Worm (Caenorhabditis elegans) whole organism, early embryonic: ENCODE data around the gene gmap-2.
A peak's percentile ranks its signal among the peaks of the same experiment; 100 is the strongest.

Experiments used
- B0310.2 ChIP-seq: sonication (generic microtip); optimal IDR thresholded peaks from 2 replicates; lab custom pipeline; 2016; ENCODE audit warnings: mild to moderate bottlenecking, missing genetic modification characterization, missing compliant biosample characterization
- F13C5.2 ChIP-seq: sonication (generic microtip); optimal IDR thresholded peaks from 2 replicates; lab custom pipeline; 2017; ENCODE audit warnings: mild to moderate bottlenecking, missing genetic modification characterization, inconsistent platforms, missing compliant biosample characterization
- aly-1 ChIP-seq: sonication (generic microtip); optimal IDR thresholded peaks from 2 replicates; lab custom pipeline; 2016; ENCODE audit warnings: missing genetic modification characterization, missing compliant biosample characterization
- ama-1 ChIP-seq: fragments of 150-350 bp; optimal IDR thresholded peaks from 2 replicates; lab custom pipeline; 2014
- ceh-13 ChIP-seq: fragments of 200-800 bp; sonication (Bioruptor generic); optimal IDR thresholded peaks from 2 replicates; lab custom pipeline; 2018; ENCODE audit warnings: mild to moderate bottlenecking, missing genetic modification characterization, missing compliant biosample characterization
- ceh-36 ChIP-seq: sonication (generic microtip); optimal IDR thresholded peaks from 2 replicates; lab custom pipeline; 2016; ENCODE audit warnings: missing genetic modification characterization, inconsistent platforms, missing compliant biosample characterization
- ets-7 ChIP-seq: sonication (generic microtip); optimal IDR thresholded peaks from 2 replicates; lab custom pipeline; 2016; ENCODE audit warnings: missing genotype, missing genetic modification characterization, missing compliant biosample characterization
- flt-1 ChIP-seq: fragments of 200-800 bp; sonication (Bioruptor generic); IDR thresholded peaks from 2 replicates; pipeline ENCODE4 v1.3.6; 2022; ENCODE audit warnings: missing genetic modification characterization, missing compliant biosample characterization
- hmbx-1 ChIP-seq: sonication (generic microtip); optimal IDR thresholded peaks from 2 replicates; lab custom pipeline; 2016; ENCODE audit warnings: mild to moderate bottlenecking, missing genetic modification characterization, missing compliant biosample characterization
- hmg-4 ChIP-seq: fragments of 200-800 bp; sonication (Bioruptor generic); optimal IDR thresholded peaks from 2 replicates; lab custom pipeline; 2018; ENCODE audit warnings: mild to moderate bottlenecking, missing genetic modification characterization, missing compliant biosample characterization
- hnd-1 ChIP-seq: sonication (generic microtip); optimal IDR thresholded peaks from 2 replicates; lab custom pipeline; 2016; ENCODE audit warnings: missing genetic modification characterization, missing compliant biosample characterization
- pes-1 ChIP-seq: fragments of 200-800 bp; sonication (Bioruptor generic); IDR thresholded peaks from 2 replicates; pipeline ENCODE4 v1.3.6; 2022; ENCODE audit warnings: missing genetic modification reagents, missing genetic modification characterization, missing compliant biosample characterization
- scrt-1 ChIP-seq: fragments of 200-800 bp; sonication (Bioruptor generic); IDR thresholded peaks from 2 replicates; pipeline ENCODE4 v1.3.6; 2022; ENCODE audit warnings: missing genetic modification characterization, missing compliant biosample characterization
- sea-1 ChIP-seq: fragments of 200-800 bp; sonication (Bioruptor generic); conservative IDR thresholded peaks from 2 replicates; pipeline ENCODE4 v1.3.6; 2022; ENCODE audit warnings: missing genetic modification characterization, missing compliant biosample characterization
- tbx-11 ChIP-seq: fragments of 200-800 bp; sonication (Bioruptor generic); IDR thresholded peaks from 2 replicates; pipeline ENCODE4 v1.3.6; 2022; ENCODE audit warnings: missing genetic modification characterization, missing compliant biosample characterization
- tbx-37 ChIP-seq: fragments of 200-800 bp; sonication (Bioruptor generic); conservative IDR thresholded peaks from 2 replicates; pipeline ENCODE4 v1.3.6; 2022; ENCODE audit warnings: missing genetic modification reagents, missing genetic modification characterization, missing compliant biosample characterization
- tra-4 ChIP-seq: sonication (generic microtip); optimal IDR thresholded peaks from 2 replicates; lab custom pipeline; 2017; ENCODE audit warnings: missing genetic modification characterization, missing compliant biosample characterization

The gmap-2 gene

DNA sequence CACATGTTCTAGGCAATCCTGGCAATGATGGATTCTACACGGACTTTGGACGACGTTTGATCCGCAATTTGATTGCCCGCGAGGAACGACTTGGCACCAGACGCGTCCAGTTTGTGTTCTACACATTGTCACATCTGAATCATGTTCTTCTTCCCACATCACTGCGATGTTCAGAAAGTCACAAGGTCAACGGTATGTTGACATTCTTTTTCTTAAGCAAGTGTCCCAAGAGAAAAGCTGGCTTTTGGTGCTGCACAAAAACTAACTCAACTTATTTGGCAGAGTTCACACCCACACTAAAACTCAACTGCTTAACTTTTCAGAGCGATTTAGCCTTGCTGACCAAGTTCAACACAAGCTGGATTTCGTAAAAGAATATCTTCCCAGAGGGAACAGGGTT is 35.5 kb upstream of the gmap-2 start:
- TF ChIP-seq ama-1 (lab: Kevin White, UChicago): no peak
- no peak for TF ChIP-seq hnd-1
- TF ChIP-seq tra-4 (tag; lab: Kevin White, UChicago): no peak
- no peak for TF ChIP-seq tbx-37 (GFP tag; lab: Robert Waterston, UW)
- no peak for TF ChIP-seq F13C5.2

DNA sequence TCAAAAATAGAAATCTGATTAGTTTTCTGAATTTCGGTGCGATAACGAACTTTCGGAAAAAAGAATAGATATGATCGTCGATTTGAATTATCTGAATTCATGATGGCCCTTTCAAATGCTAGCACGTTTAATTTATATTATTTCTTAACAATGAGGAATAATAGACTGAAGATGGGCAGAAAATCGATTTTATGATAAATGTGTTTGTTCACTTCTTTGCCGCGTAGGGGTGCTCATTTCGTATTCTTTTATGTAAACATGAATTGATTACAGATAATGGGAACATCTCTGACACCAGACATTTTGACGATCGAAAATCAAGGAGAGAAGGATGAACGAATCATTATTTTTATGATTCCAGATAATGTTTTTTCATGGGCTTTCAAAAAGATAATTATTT is 34.4 kb upstream of the gmap-2 start, which contains the start of gene F11C1.9:
TSS of gene F11C1.9 (minus strand) at position 101 of the 400 bp plus-strand sequence.
- TF ChIP-seq hmg-4: no peak
- no peak for TF ChIP-seq scrt-1 (GFP tag; lab: Robert Waterston, UW)
- TF ChIP-seq ceh-13 (GFP tag; lab: Kevin White, UChicago): no peak
- no peak for TF ChIP-seq flt-1 (GFP tag; lab: Robert Waterston, UW)

DNA sequence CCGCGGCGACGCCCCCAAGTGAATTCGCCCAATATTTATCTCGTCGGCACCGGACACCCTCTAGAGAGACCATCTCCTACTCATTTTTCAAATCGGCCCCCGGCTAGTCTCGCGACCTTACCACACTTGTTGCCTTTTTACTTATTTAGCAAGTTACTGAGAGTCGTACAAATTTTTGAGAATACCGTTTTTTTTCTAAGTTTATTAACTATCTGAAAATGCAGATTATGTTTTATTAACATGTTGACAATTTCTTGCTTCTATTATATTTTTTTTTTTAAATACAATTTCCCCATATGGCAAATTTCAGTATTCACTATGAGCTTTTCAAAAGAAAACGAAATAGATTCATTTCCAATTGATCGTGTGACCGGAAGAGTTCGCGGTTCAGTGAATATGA is 33.7 kb upstream of the gmap-2 start, which contains the start of the genes F11C1.4 and F11C1.10:
TSS of gene F11C1.4 (plus strand) at position 301 of the 400 bp plus-strand sequence.
TSS of gene F11C1.10 (plus strand) at position 309 of the 400 bp plus-strand sequence.
- TF ChIP-seq hnd-1 (no peak), ama-1 (lab: Kevin White, UChicago) (no peak), hmg-4 (no peak), tbx-11 (GFP tag; lab: Robert Waterston, UW) (no peak), aly-1 (tag; lab: Kevin White, UChicago) (no peak), tra-4 (tag; lab: Kevin White, UChicago) (no peak), scrt-1 (GFP tag; lab: Robert Waterston, UW) (no peak), flt-1 (GFP tag; lab: Robert Waterston, UW) (no peak), ceh-36 (tag; lab: Kevin White, UChicago) (no peak)

DNA sequence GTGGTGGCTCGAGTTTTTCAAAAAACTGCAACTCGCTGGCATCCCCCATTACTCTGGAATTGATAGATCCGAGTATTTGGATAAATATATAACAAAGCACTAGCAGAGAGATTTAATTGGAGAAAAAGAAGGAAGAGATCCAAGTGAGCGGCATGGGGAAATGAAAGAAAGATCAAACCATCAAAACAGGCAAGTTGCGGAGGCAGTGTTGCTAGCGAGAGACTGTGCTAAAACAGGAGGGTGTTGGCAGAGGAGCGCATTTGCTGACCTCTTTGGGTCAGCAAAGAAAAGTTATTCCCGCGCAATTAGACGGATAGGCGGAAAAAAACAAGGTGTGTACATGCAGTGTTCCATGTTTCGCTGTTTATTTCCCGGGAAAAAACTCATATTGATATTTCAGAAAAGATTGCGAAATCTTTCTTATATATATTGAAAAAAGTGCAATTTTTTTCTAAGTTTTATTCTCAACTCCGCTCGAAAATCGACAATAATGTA is 32.6 kb upstream of the gmap-2 start, which contains the start of gene ppk-3:
TSS of gene ppk-3 (minus strand) at position 51 of the 495 bp plus-strand sequence.
- peak; percentile 32 for TF ChIP-seq F13C5.2
- TF ChIP-seq B0310.2 (tag; lab: Kevin White, UChicago): no peak

DNA sequence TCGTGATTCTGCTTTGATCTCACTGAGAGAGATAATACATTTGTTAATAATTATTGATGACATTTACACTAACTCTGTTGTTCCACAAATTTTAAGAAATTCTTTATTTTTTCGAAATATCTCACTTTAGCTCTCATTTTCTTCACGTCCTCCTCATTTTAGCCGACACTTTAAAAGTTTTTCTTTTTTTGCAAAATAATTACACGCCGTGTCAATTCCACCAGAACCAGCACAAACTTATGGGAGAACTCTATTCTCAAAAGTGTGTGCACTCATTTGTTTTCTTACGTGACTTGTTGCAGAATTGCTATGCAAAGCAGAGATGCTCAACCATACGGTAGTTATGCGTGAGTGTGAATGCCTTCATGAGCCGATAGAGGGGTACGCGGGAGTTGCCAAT is 22.1 kb upstream of the gmap-2 start, which contains the start of gene frpr-2:
TSS of gene frpr-2 (plus strand) at position 301 of the 400 bp plus-strand sequence.
- no peak for TF ChIP-seq ama-1 (lab: Kevin White, UChicago)
- no peak for TF ChIP-seq tra-4 (tag; lab: Kevin White, UChicago)
- no peak for TF ChIP-seq F13C5.2
- TF ChIP-seq tbx-37 (GFP tag; lab: Robert Waterston, UW): no peak
- no peak for TF ChIP-seq hnd-1
- TF ChIP-seq ceh-13 (GFP tag; lab: Kevin White, UChicago): no peak
- no peak for TF ChIP-seq aly-1 (tag; lab: Kevin White, UChicago)
- no peak for TF ChIP-seq B0310.2 (tag; lab: Kevin White, UChicago)
- TF ChIP-seq tbx-11 (GFP tag; lab: Robert Waterston, UW): no peak
- no peak for TF ChIP-seq sea-1 (GFP tag; lab: Robert Waterston, UW)
- no peak for TF ChIP-seq ets-7 (tag; lab: Kevin White, UChicago)
- TF ChIP-seq flt-1 (GFP tag; lab: Robert Waterston, UW): no peak
- no peak for TF ChIP-seq ceh-36 (tag; lab: Kevin White, UChicago)

DNA sequence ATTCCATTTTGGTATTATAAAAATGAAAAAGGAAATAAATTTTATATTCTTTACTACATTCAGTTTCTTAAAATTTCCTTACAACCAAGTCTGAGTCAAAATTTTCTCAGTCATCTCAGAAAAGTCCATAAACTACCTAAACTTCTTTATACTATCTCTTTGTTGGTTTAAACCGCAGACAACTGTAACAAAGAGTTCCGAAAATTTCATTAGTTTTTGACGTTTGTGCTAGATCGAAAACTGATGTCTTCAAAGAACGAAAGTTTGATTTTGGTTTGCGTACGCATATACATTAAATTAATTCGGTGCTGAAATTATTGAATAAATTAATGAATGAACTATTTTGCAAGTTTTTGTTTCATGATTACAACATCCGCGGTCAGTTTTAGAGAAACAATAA is 15.8 kb upstream of the gmap-2 start:
- TF ChIP-seq tbx-11 (GFP tag; lab: Robert Waterston, UW) (no peak), tbx-37 (GFP tag; lab: Robert Waterston, UW) (no peak), tra-4 (tag; lab: Kevin White, UChicago) (no peak), B0310.2 (tag; lab: Kevin White, UChicago) (no peak), hnd-1 (no peak), sea-1 (GFP tag; lab: Robert Waterston, UW) (no peak), hmg-4 (no peak), ceh-13 (GFP tag; lab: Kevin White, UChicago) (no peak), ets-7 (tag; lab: Kevin White, UChicago) (no peak), scrt-1 (GFP tag; lab: Robert Waterston, UW) (no peak), pes-1 (GFP tag; lab: Robert Waterston, UW) (no peak), hmbx-1 (tag; lab: Kevin White, UChicago) (no peak), ama-1 (lab: Kevin White, UChicago) (no peak)

DNA sequence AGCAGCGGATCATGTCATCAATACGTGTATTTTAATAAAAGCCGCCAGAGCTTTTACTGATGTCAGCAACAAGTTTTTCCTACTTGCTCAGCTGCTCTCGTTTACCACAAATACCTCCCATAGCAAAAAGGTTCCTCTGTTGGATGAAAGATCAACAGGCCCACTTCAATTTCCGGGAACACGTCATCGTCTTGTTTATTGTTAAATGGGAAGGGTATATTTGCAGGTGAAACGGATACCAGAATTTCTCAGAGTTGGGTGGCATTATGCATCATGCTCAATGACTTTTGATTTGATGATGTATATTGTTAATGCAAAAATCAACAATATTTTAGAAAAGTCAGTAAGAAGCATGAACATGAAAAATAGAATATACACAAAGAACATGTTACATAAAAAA is 8.1 kb upstream of the gmap-2 start:
- TF ChIP-seq aly-1 (tag; lab: Kevin White, UChicago): no peak
- no peak for TF ChIP-seq tbx-11 (GFP tag; lab: Robert Waterston, UW)
- TF ChIP-seq ets-7 (tag; lab: Kevin White, UChicago): no peak
- no peak for TF ChIP-seq flt-1 (GFP tag; lab: Robert Waterston, UW)
- no peak for TF ChIP-seq ceh-36 (tag; lab: Kevin White, UChicago)
- no peak for TF ChIP-seq ceh-13 (GFP tag; lab: Kevin White, UChicago)
- no peak for TF ChIP-seq hmg-4
- no peak for TF ChIP-seq scrt-1 (GFP tag; lab: Robert Waterston, UW)
- no peak for TF ChIP-seq sea-1 (GFP tag; lab: Robert Waterston, UW)
- TF ChIP-seq ama-1 (lab: Kevin White, UChicago): no peak
- TF ChIP-seq hmbx-1 (tag; lab: Kevin White, UChicago): no peak
- no peak for TF ChIP-seq tbx-37 (GFP tag; lab: Robert Waterston, UW)
- no peak for TF ChIP-seq pes-1 (GFP tag; lab: Robert Waterston, UW)
- no peak for TF ChIP-seq tra-4 (tag; lab: Kevin White, UChicago)
- TF ChIP-seq F13C5.2: no peak
- TF ChIP-seq B0310.2 (tag; lab: Kevin White, UChicago): no peak
- no peak for TF ChIP-seq hnd-1

DNA sequence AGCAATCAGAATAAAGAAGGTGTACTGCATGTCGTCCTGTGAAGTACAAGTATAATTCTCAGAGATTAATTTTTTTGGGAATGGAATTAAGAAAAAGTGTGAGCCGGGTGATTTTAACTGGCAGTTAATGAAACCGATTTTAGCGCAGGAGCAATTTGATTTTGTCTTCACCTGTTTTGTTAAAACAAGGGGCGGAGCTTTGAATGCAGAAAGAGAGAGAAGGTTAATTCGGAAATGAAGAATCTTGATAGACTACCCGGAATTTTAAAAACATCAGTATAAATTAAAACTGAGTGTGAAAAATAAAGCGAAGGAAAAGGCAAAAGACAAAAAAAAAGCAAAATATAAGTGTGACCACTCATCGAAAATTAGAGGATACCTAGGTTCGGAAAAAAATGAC is 3.5 kb upstream of the gmap-2 start, which contains the start of gene C05E7.3:
TSS of gene C05E7.3 (minus strand) at position 101 of the 400 bp plus-strand sequence.
- TF ChIP-seq ama-1 (lab: Kevin White, UChicago): no peak
- TF ChIP-seq tbx-11 (GFP tag; lab: Robert Waterston, UW): no peak
